Fruit fly (Drosophila melanogaster): Measurements from ENCODE around the gene CG2004.

CG2004 gene

DNA sequence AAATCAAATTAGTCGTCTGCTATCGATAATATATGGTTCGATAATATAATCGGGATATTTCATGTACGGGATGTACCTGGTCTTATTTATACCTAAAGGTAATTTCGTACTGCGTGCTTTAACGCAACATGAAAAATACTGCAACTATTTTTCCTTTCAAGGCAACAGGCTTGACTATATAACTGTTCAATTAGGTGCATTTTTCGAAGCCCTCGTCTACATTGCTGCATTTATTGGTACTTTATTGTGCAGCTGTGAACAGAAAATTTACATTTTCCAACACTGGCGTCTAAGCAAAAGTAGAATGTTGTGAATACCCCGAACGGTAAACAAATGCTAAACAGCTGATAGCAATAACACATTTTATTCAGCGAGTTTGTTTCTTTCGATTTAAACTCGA lies 24.7 kb downstream of the CG2004 start, which contains the start of the genes Ppt1 and Ogg1 (continued):
- TF ChIP-seq Sox15 (GFP tag; optimal IDR thresholded peaks at IDR 0.05) (peak; percentile 10), Ets96B (tag; optimal IDR thresholded peaks at IDR 0.05) (peak; percentile 25), achi (GFP tag; optimal IDR thresholded peaks at IDR 0.05) (peak; percentile 60), CG10631 (GFP tag; optimal IDR thresholded peaks at IDR 0.05) (peak; percentile 57), Hr39 (GFP tag; optimal IDR thresholded peaks at IDR 0.05) (peak; percentile 65), Smox (GFP tag; optimal IDR thresholded peaks at IDR 0.05) (no peak), lz (GFP tag; optimal IDR thresholded peaks at IDR 0.05) (peak; percentile 62), CG11294 (GFP tag; IDR thresholded peaks at IDR 0.05) (no peak), Eip93F (GFP tag; optimal IDR thresholded peaks at IDR 0.05) (peak; percentile 0), CG15336 (GFP tag; IDR thresholded peaks at IDR 0.05) (no peak; the same call in 1 of the 2 replicates), CG11762 (GFP tag; optimal IDR thresholded peaks at IDR 0.05; ENCODE audit: insufficient read depth) (peak; percentile 31), CG32006 (GFP tag; optimal IDR thresholded peaks at IDR 0.05) (no peak), CG10669 (GFP tag; optimal IDR thresholded peaks at IDR 0.05) (peak; percentile 41)

DNA sequence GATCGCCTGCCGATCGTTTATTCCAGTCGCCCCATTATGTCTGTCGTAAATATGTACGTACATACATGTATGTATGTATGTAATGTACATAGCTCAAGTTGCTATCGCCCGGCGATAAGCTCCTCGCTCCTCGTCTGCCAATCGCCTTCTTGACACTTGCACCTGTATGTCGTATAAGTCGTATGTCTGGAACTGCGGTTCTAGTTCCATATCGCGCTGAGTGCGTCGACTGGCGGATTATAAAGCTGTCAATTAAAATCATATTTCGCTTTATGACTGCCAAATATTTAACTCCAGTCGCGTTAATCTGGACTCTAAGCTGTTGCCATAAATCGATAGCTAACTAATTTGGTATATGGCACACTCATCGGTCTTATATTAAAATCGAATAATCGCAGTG lies 29.3 kb downstream of the CG2004 start:
- TF ChIP-seq svp (GFP tag) (peak; percentile 97), Blimp-1 (GFP tag; optimal IDR thresholded peaks at IDR 0.05) (no peak)

DNA sequence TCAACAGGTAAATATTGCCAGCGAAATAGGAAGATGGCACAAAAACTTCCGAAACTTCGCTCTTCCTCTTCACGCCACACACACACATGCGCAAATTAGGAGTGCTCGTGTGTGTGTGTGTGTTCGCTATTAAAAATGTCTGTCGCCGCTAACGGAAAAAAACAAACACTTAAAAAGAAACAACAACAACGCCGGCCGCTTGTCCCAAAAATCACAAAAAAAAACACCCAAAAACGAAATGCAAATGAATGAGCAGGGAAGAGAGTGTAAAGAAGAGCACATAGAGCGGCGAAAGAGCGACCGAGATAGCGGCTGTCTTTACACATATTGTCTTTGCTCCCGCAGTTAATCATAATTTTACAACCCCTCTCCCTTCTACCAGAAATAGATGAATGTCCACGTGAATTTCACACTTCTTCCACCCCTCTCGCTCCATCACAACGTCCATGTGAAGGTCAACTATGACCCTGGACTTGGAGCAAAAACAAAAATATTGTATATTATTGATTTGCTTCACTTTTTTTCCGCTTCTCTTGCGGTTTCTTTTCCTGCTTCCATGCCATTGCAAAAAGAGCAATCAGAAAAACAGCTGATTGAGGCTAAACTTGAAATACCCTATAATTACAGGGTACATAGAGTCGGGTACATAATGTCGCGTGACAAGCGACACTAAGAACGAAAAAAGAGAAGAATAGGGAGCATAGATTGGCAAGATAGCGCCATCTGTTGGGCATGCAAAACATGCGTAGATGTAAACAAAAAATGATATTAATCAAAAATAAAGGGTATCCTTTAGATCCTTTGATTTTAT lies 32.7 kb downstream of the CG2004 start:
- TF ChIP-seq vri (GFP tag; optimal IDR thresholded peaks at IDR 0.05), result no peak
- no peak for TF ChIP-seq CG8632 (GFP tag; optimal IDR thresholded peaks at IDR 0.05)
- peak; percentile 66 for TF ChIP-seq Eip78C (GFP tag)
- TF ChIP-seq CG34406 (GFP tag; optimal IDR thresholded peaks at IDR 0.05), result no peak
- no peak for TF ChIP-seq Hr39 (GFP tag; optimal IDR thresholded peaks at IDR 0.05)
- TF ChIP-seq acj6 (GFP tag; optimal IDR thresholded peaks at IDR 0.05), result no peak
- no peak for TF ChIP-seq lz (GFP tag; optimal IDR thresholded peaks at IDR 0.05)
- no peak for TF ChIP-seq dac (GFP tag; optimal IDR thresholded peaks at IDR 0.05)
- TF ChIP-seq CG6854 (GFP tag; optimal IDR thresholded peaks at IDR 0.05), result no peak
- no peak for TF ChIP-seq esn (GFP tag; optimal IDR thresholded peaks at IDR 0.05)
- TF ChIP-seq Smox (GFP tag; optimal IDR thresholded peaks at IDR 0.05), result no peak
- TF ChIP-seq fkh (GFP tag; optimal IDR thresholded peaks at IDR 0.05), result peak; percentile 30
- TF ChIP-seq CG11902 (GFP tag; optimal IDR thresholded peaks at IDR 0.05), result no peak
- no peak for TF ChIP-seq Blimp-1 (GFP tag; optimal IDR thresholded peaks at IDR 0.05)
- TF ChIP-seq fd59A (GFP tag; optimal IDR thresholded peaks at IDR 0.05), result no peak
- TF ChIP-seq CG15336 (GFP tag; IDR thresholded peaks at IDR 0.05), result peak; percentile 62
- no peak for TF ChIP-seq CG1621 (tag; optimal IDR thresholded peaks at IDR 0.05)
- no peak for TF ChIP-seq CG32006 (GFP tag; optimal IDR thresholded peaks at IDR 0.05)
- peak; percentile 18 for TF ChIP-seq Lpt (GFP tag; optimal IDR thresholded peaks at IDR 0.05)
- no peak for TF ChIP-seq CG11762 (GFP tag; optimal IDR thresholded peaks at IDR 0.05; ENCODE audit: insufficient read depth)
- no peak for TF ChIP-seq topi (GFP tag; optimal IDR thresholded peaks at IDR 0.05)
- TF ChIP-seq CG4318 (GFP tag; optimal IDR thresholded peaks at IDR 0.05), result no peak
- TF ChIP-seq CG8119 (GFP tag; IDR thresholded peaks at IDR 0.05), result peak; percentile 65; the same call in 2 of the 3 replicates
- no peak for TF ChIP-seq CG7368 (GFP tag; optimal IDR thresholded peaks at IDR 0.05)
- no peak for TF ChIP-seq Ets21C (GFP tag; optimal IDR thresholded peaks at IDR 0.05)
- TF ChIP-seq Hr4 (GFP tag; optimal IDR thresholded peaks at IDR 0.05), result peak; percentile 16
- TF ChIP-seq CG10669 (GFP tag; optimal IDR thresholded peaks at IDR 0.05), result no peak
- no peak for TF ChIP-seq Sox15 (GFP tag; optimal IDR thresholded peaks at IDR 0.05)
- TF ChIP-seq pdm3 (GFP tag; optimal IDR thresholded peaks at IDR 0.05), result no peak
- TF ChIP-seq CG6276 (GFP tag; optimal IDR thresholded peaks at IDR 0.05), result peak; percentile 58
- no peak for TF ChIP-seq CG6792 (GFP tag; optimal IDR thresholded peaks at IDR 0.05)
- TF ChIP-seq eg (GFP tag; IDR thresholded peaks at IDR 0.05), result peak; percentile 85
- no peak for TF ChIP-seq CG6808 (GFP tag; optimal IDR thresholded peaks at IDR 0.05)
- TF ChIP-seq Met (GFP tag; optimal IDR thresholded peaks at IDR 0.05), result no peak
- no peak for TF ChIP-seq Eip93F (GFP tag; optimal IDR thresholded peaks at IDR 0.05)
- no peak for TF ChIP-seq CG31627 (GFP tag; optimal IDR thresholded peaks at IDR 0.05)
- TF ChIP-seq CG9139 (GFP tag; optimal IDR thresholded peaks at IDR 0.05), result peak; percentile 1
- TF ChIP-seq Sox102F (GFP tag; optimal IDR thresholded peaks at IDR 0.05), result no peak
- no peak for TF ChIP-seq Ets96B (tag; optimal IDR thresholded peaks at IDR 0.05)
- TF ChIP-seq Hr38 (GFP tag; optimal IDR thresholded peaks at IDR 0.05), result no peak
- no peak for TF ChIP-seq salr (GFP tag; optimal IDR thresholded peaks at IDR 0.05)

Measured in whole organism, prepupa.